Fruit fly (Drosophila melanogaster): Measurements from ENCODE around the gene CG11122.

Gene CG11122

DNA sequence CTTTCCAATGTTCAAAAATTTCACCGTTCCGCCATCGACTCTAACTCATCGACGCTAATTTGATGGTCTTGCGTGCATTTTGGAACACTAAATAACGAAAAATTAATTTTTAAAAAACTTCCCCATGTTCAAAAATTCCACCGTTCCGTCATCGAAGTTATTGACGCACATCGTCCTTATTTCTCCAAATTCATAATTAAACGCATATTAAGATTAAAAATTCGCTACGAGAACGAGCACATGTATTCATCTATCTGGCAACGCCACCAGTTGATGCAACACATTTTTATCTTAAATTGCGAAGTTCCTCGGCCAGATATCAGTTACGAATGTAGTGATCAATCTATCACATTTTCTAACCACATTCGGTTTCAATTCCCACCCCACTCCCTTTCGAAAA is 24.7 kb upstream of the CG11122 start, which contains the start of gene Lint-1 (continued):
- peak; percentile 20 for TF ChIP-seq CG15514 (GFP tag; optimal IDR thresholded peaks at IDR 0.05)
- peak in 1 of 2 experiments; percentile 40 for TF ChIP-seq dpn (GFP tag; optimal IDR thresholded peaks at IDR 0.05)
- peak; percentile 24; the same call in 1 of the 3 replicates for TF ChIP-seq knrl (GFP tag; IDR thresholded peaks at IDR 0.05; ENCODE audit: partially characterized antibody)
- TF ChIP-seq Hmr (GFP tag; optimal IDR thresholded peaks at IDR 0.05) = peak; percentile 6
- no peak for TF ChIP-seq hkb (optimal IDR thresholded peaks at IDR 0.05)
- TF ChIP-seq hkb (GFP tag; IDR thresholded peaks at IDR 0.05) = peak; percentile 14; the same call in 1 of the 2 replicates
- peak; percentile 35 for TF ChIP-seq Max (GFP tag; optimal IDR thresholded peaks at IDR 0.05)
- TF ChIP-seq pan (optimal IDR thresholded peaks at IDR 0.05) = no peak
- TF ChIP-seq pan (GFP tag; optimal IDR thresholded peaks at IDR 0.05 in 1 of 2, IDR thresholded peaks at IDR 0.05 in 1 of 2) = peak in 1 of 2 experiments; percentile 45
- TF ChIP-seq CG7357 (GFP tag; IDR thresholded peaks at IDR 0.05) = peak; percentile 47; the same call in 1 of the 3 replicates
- TF ChIP-seq Trl (optimal IDR thresholded peaks at IDR 0.05) = no peak
- TF ChIP-seq Trl (GFP tag; optimal IDR thresholded peaks at IDR 0.05) = peak; percentile 1
- TF ChIP-seq pfk (GFP tag; optimal IDR thresholded peaks at IDR 0.05) = peak; percentile 85
- TF ChIP-seq CG13624 (GFP tag; optimal IDR thresholded peaks at IDR 0.05) = peak; percentile 23
- no peak for TF ChIP-seq CG1792 (GFP tag; optimal IDR thresholded peaks at IDR 0.05)
- peak; percentile 18 for TF ChIP-seq CG11723 (GFP tag; optimal IDR thresholded peaks at IDR 0.05)
- TF ChIP-seq sens (GFP tag) = peak; percentile 80
- TF ChIP-seq hb (GFP tag; IDR thresholded peaks at IDR 0.05; ENCODE audit: partially characterized antibody) = no peak
- TF ChIP-seq lab (GFP tag; optimal IDR thresholded peaks at IDR 0.05) = peak; percentile 20
- TF ChIP-seq CG3995 (GFP tag; optimal IDR thresholded peaks at IDR 0.05) = peak; percentile 26
- peak; percentile 23 for TF ChIP-seq HLH54F (GFP tag; optimal IDR thresholded peaks at IDR 0.05)
- no peak for TF ChIP-seq CG11247 (GFP tag; IDR thresholded peaks at IDR 0.05)
- TF ChIP-seq CG13424 (tag; optimal IDR thresholded peaks at IDR 0.05) = no peak
- peak; percentile 24 for TF ChIP-seq mam (GFP tag; optimal IDR thresholded peaks at IDR 0.05)
- peak; percentile 36 to 89 for TF ChIP-seq Pdp1 (GFP tag; optimal IDR thresholded peaks at IDR 0.05)
- no peak for TF ChIP-seq prd (optimal IDR thresholded peaks at IDR 0.05)
- TF ChIP-seq prd (GFP tag; IDR thresholded peaks at IDR 0.05) = peak; percentile 46; the same call in 1 of the 3 replicates
- TF ChIP-seq CG14441 (GFP tag; IDR thresholded peaks at IDR 0.05) = 0 out of 2 replicates have a peak, but pooled peaks have one; percentile 38
- peak; percentile 48 for TF ChIP-seq lilli (GFP tag; optimal IDR thresholded peaks at IDR 0.05)
- TF ChIP-seq CG4854 (GFP tag; optimal IDR thresholded peaks at IDR 0.05) = no peak
- no peak for TF ChIP-seq pho (GFP tag; optimal IDR thresholded peaks at IDR 0.05)
- TF ChIP-seq NfI (GFP tag; optimal IDR thresholded peaks at IDR 0.05) = peak; percentile 7
- TF ChIP-seq Ets65A (GFP tag) = peak; percentile 64
- TF ChIP-seq ind (GFP tag; optimal IDR thresholded peaks at IDR 0.05) = peak; percentile 10
- no peak for TF ChIP-seq CG11696 (GFP tag; IDR thresholded peaks at IDR 0.05)
- TF ChIP-seq Med (GFP tag) = peak; percentile 74
- TF ChIP-seq Side (GFP tag; optimal IDR thresholded peaks at IDR 0.05) = peak; percentile 12
- peak; percentile 47; the same call in 2 of the 4 replicates for TF ChIP-seq Dll (GFP tag; IDR thresholded peaks at IDR 0.05; ENCODE audit: partially characterized antibody)
- TF ChIP-seq Hsf (GFP tag; optimal IDR thresholded peaks at IDR 0.05) = peak; percentile 5
- TF ChIP-seq CG4617 (GFP tag; optimal IDR thresholded peaks at IDR 0.05; ENCODE audit: borderline replicate concordance) = peak; percentile 65
- TF ChIP-seq Antp (GFP tag; optimal IDR thresholded peaks at IDR 0.05) = peak; percentile 14

DNA sequence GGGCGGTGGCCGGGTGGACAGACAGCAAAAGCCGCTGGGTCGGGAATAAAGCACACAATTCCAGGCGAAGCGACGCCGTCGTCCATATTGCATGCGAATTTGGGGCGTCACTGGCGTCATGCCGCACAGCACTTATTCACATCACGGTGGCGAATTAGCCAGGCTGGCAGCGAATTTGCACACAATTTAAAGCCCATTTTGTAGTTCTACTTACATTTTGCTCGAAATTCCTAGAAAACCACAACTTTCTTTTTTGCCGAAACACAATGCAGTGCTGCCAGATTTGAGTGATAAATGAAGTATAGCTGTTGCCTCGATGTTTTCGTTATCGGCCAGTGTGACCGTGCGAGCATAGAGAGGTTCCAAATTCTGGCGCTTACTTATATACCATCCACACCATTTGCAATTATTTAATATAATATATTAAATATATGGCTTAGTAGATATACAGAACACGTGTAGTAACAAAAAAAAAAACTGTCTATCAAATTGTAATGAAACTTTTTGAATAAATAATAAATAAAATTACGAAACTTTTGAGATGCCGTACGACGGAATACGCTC is 23.8 kb upstream of the CG11122 start, which contains the start of gene Ran:
Gene Ran (minus strand): TSS at position 445 of the 564 bp plus-strand sequence.
- TF ChIP-seq pb (GFP tag; optimal IDR thresholded peaks at IDR 0.05) (no peak), Med (GFP tag) (peak; percentile 59), CG14710 (tag; optimal IDR thresholded peaks at IDR 0.05) (peak; percentile 31), gcm (GFP tag; optimal IDR thresholded peaks at IDR 0.05) (no peak), ase (GFP tag; IDR thresholded peaks at IDR 0.05) (0 out of 3 replicates have a peak, but pooled peaks have one; percentile 8), CG2712 (tag; optimal IDR thresholded peaks at IDR 0.05) (peak; percentile 31), Aef1 (GFP tag; IDR thresholded peaks at IDR 0.05) (peak; percentile 28; the same call in 2 of the 3 replicates), ato (GFP tag; IDR thresholded peaks at IDR 0.05; ENCODE audit: partially characterized antibody) (peak; percentile 12; the same call in 1 of the 2 replicates), Dp (GFP tag; optimal IDR thresholded peaks at IDR 0.05) (no peak), tio (GFP tag; optimal IDR thresholded peaks at IDR 0.05) (no peak), CG6791 (GFP tag; IDR thresholded peaks at IDR 0.05; ENCODE audit: partially characterized antibody) (peak; percentile 15; the same call in 1 of the 3 replicates), knrl (GFP tag; IDR thresholded peaks at IDR 0.05; ENCODE audit: partially characterized antibody) (peak; percentile 36; the same call in 1 of the 3 replicates), BEAF-32 (GFP tag; optimal IDR thresholded peaks at IDR 0.05) (peak; percentile 66)

Measured in whole organism, embryonic.